Fruit fly (Drosophila melanogaster) whole organism, embryonic: ENCODE data around the gene CG32074.

Experiments used
- Adf1 ChIP-seq: fragments of 200-800 bp; sonication (Bioruptor generic); IDR thresholded peaks from 2 replicates; pipeline ENCODE4 v1.3.6; 2022; ENCODE audit warnings: missing biosample characterization, missing genetic modification characterization
- Bteb2 ChIP-seq: fragments of 200-800 bp; sonication (Bioruptor generic); optimal IDR thresholded peaks from 2 replicates; lab custom pipeline; 2016; ENCODE audit warnings: missing biosample characterization, missing genetic modification characterization
- CG10462 ChIP-seq: fragments of 200-800 bp; sonication (Bioruptor generic); optimal IDR thresholded peaks from 2 replicates; lab custom pipeline; 2016; ENCODE audit warnings: missing biosample characterization, missing genetic modification characterization
- CG10565 ChIP-seq: fragments of 200-800 bp; sonication (Bioruptor generic); optimal IDR thresholded peaks from 3 replicates; lab custom pipeline; 2016; ENCODE audit warnings: missing biosample characterization, mild to moderate bottlenecking, missing genetic modification characterization
- CG12299 ChIP-seq: fragments of 200-800 bp; sonication (Bioruptor generic); optimal IDR thresholded peaks from 2 replicates; lab custom pipeline; 2018; ENCODE audit warnings: missing biosample characterization, mild to moderate bottlenecking, missing genetic modification characterization
- CG13775 ChIP-seq: fragments of 200-800 bp; sonication (Bioruptor generic); optimal IDR thresholded peaks from 3 replicates; lab custom pipeline; 2017; ENCODE audit warnings: missing biosample characterization, mild to moderate bottlenecking, missing genetic modification characterization
- CG14667 ChIP-seq: fragments of 200-800 bp; sonication (Bioruptor generic); IDR thresholded peaks from 2 replicates; pipeline ENCODE4 v1.3.6; 2022; ENCODE audit warnings: missing biosample characterization, missing genetic modification characterization
- CG15011 ChIP-seq: fragments of 200-800 bp; sonication (Bioruptor generic); optimal IDR thresholded peaks from 3 replicates; lab custom pipeline; 2018; ENCODE audit warnings: missing biosample characterization, mild to moderate bottlenecking, missing genetic modification characterization
- CG17385 ChIP-seq: fragments of 200-800 bp; sonication (Bioruptor generic); optimal IDR thresholded peaks from 3 replicates; lab custom pipeline; 2018; ENCODE audit warnings: missing biosample characterization, mild to moderate bottlenecking, missing genetic modification characterization
- CG17802 ChIP-seq: fragments of 200-800 bp; sonication (Bioruptor generic); optimal IDR thresholded peaks from 2 replicates; lab custom pipeline; 2018; ENCODE audit warnings: missing biosample characterization, mild to moderate bottlenecking, missing genetic modification characterization, moderate library complexity
- CG2116 ChIP-seq: fragments of 200-800 bp; sonication (Bioruptor generic); optimal IDR thresholded peaks from 3 replicates; lab custom pipeline; 2018; ENCODE audit warnings: missing biosample characterization, mild to moderate bottlenecking, missing genetic modification characterization
- CG2712 ChIP-seq: fragments of 200-800 bp; optimal IDR thresholded peaks from 3 replicates; lab custom pipeline; 2019; ENCODE audit warnings: missing biosample characterization, mild to moderate bottlenecking, missing genetic modification characterization, moderate library complexity
- CG42726 ChIP-seq: fragments of 200-800 bp; sonication (Bioruptor generic); IDR thresholded peaks from 2 replicates; pipeline ENCODE4 v1.3.6; 2022; ENCODE audit warnings: missing biosample characterization, missing genetic modification characterization; ENCODE audit not compliant: partially characterized antibody
- CG4360 ChIP-seq: fragments of 200-800 bp; sonication (Bioruptor generic); IDR thresholded peaks from 2 replicates; pipeline ENCODE4 v1.3.6; 2022; ENCODE audit warnings: missing biosample characterization, missing genetic modification characterization
- CG4707 ChIP-seq: fragments of 200-800 bp; sonication (Bioruptor generic); optimal IDR thresholded peaks from 2 replicates; lab custom pipeline; 2018; ENCODE audit warnings: missing biosample characterization, mild to moderate bottlenecking, missing genetic modification characterization, moderate library complexity
- CG5245 ChIP-seq: fragments of 200-800 bp; sonication (Bioruptor generic); optimal IDR thresholded peaks from 3 replicates; lab custom pipeline; 2016; ENCODE audit warnings: missing biosample characterization, missing genetic modification characterization
- CG6791 ChIP-seq: fragments of 200-800 bp; sonication (Bioruptor generic); IDR thresholded peaks from 3 replicates; pipeline ENCODE4 v1.3.6; 2022; ENCODE audit warnings: missing biosample characterization, missing genetic modification characterization; ENCODE audit not compliant: partially characterized antibody
- CG7839 ChIP-seq: fragments of 200-800 bp; sonication (Bioruptor generic); optimal IDR thresholded peaks from 3 replicates; lab custom pipeline; 2018; ENCODE audit warnings: missing biosample characterization, mild to moderate bottlenecking, missing genetic modification characterization, moderate library complexity
- CG7963 ChIP-seq: fragments of 200-800 bp; sonication (Bioruptor generic); IDR thresholded peaks from 3 replicates; pipeline ENCODE4 v1.3.6; 2022; ENCODE audit warnings: missing biosample characterization, missing genetic modification characterization; ENCODE audit not compliant: partially characterized antibody
- Drgx ChIP-seq: fragments of 200-800 bp; sonication (Bioruptor generic); IDR thresholded peaks from 2 replicates; pipeline ENCODE4 v1.3.6; 2022; ENCODE audit warnings: missing biosample characterization, missing genetic modification characterization
- Ets97D ChIP-seq: fragments of 200-800 bp; sonication (Bioruptor generic); optimal IDR thresholded peaks from 3 replicates; lab custom pipeline; 2016; ENCODE audit warnings: missing biosample characterization, missing genetic modification characterization
- Fer1 ChIP-seq: fragments of 200-800 bp; sonication (Bioruptor generic); optimal IDR thresholded peaks from 2 replicates; lab custom pipeline; 2017; ENCODE audit warnings: missing biosample characterization, mild to moderate bottlenecking, missing genetic modification characterization
- Fer2 ChIP-seq: fragments of 200-800 bp; sonication (Bioruptor generic); optimal IDR thresholded peaks from 2 replicates; lab custom pipeline; 2018; ENCODE audit warnings: missing biosample characterization, mild to moderate bottlenecking, missing genetic modification characterization, moderate library complexity
- HHEX ChIP-seq: fragments of 200-800 bp; sonication (Bioruptor generic); optimal IDR thresholded peaks from 3 replicates; lab custom pipeline; 2017; ENCODE audit warnings: missing biosample characterization, mild to moderate bottlenecking, missing genetic modification characterization, missing genetic modification reagents
- Hsf ChIP-seq: fragments of 200-800 bp; sonication (Bioruptor generic); optimal IDR thresholded peaks from 3 replicates; lab custom pipeline; 2016; ENCODE audit warnings: missing biosample characterization, missing genetic modification characterization
- MTF-1 ChIP-seq: fragments of 200-800 bp; sonication (Bioruptor generic); optimal IDR thresholded peaks from 2 replicates; lab custom pipeline; 2018; ENCODE audit warnings: missing biosample characterization, mild to moderate bottlenecking, missing genetic modification characterization, borderline replicate concordance
- Nf-YA ChIP-seq: fragments of 200-800 bp; sonication (Bioruptor generic); IDR thresholded peaks from 2 replicates; pipeline ENCODE4 v1.3.6; 2022; ENCODE audit warnings: missing biosample characterization, missing genetic modification characterization
- Xbp1 ChIP-seq: fragments of 200-800 bp; sonication (Bioruptor generic); optimal IDR thresholded peaks from 3 replicates; lab custom pipeline; 2016; ENCODE audit warnings: missing biosample characterization, mild to moderate bottlenecking, missing genetic modification characterization
- Xrp1 ChIP-seq: fragments of 200-800 bp; sonication (Bioruptor generic); IDR thresholded peaks from 2 replicates; pipeline ENCODE4 v1.3.6; 2022; ENCODE audit warnings: missing biosample characterization, missing genetic modification characterization
- cato ChIP-seq: fragments of 200-800 bp; sonication (Bioruptor generic); optimal IDR thresholded peaks from 2 replicates; lab custom pipeline; 2016; ENCODE audit warnings: missing biosample characterization, missing genetic modification characterization, borderline replicate concordance
- ci ChIP-seq: fragments of 200-800 bp; sonication (Bioruptor generic); IDR thresholded peaks from 3 replicates; pipeline ENCODE4 v1.3.6; 2022; ENCODE audit warnings: missing biosample characterization, missing genetic modification characterization
- dan ChIP-seq: fragments of 200-800 bp; sonication (Bioruptor generic); IDR thresholded peaks from 2 replicates; pipeline ENCODE4 v1.3.6; 2022; ENCODE audit warnings: missing biosample characterization, missing genetic modification characterization
- dmrt11E ChIP-seq: fragments of 200-800 bp; sonication (Bioruptor generic); optimal IDR thresholded peaks from 3 replicates; lab custom pipeline; 2018; ENCODE audit warnings: missing biosample characterization, mild to moderate bottlenecking, missing genetic modification characterization, moderate library complexity
- hbn ChIP-seq: fragments of 200-800 bp; sonication (Bioruptor generic); IDR thresholded peaks from 2 replicates; pipeline ENCODE4 v1.3.6; 2022; ENCODE audit warnings: missing biosample characterization, missing genetic modification characterization; ENCODE audit not compliant: partially characterized antibody
- insv ChIP-seq, 2 experiments: fragments of 200-800 bp; sonication (Bioruptor generic); optimal IDR thresholded peaks; 3 replicates each; lab custom pipeline; 2016 to 2018; ENCODE audit warnings: missing biosample characterization in 2 of 2, missing genetic modification characterization in 2 of 2
- jumu ChIP-seq: fragments of 200-800 bp; sonication (Bioruptor generic); optimal IDR thresholded peaks from 3 replicates; lab custom pipeline; 2016; ENCODE audit warnings: missing biosample characterization, missing genetic modification characterization
- lov ChIP-seq, 2 experiments: fragments of 200-800 bp in 1 of 2; fragments of >200 bp in 1 of 2; sonication (Bioruptor generic) in 1 of 2; IDR thresholded peaks in 1 of 2; optimal IDR thresholded peaks in 1 of 2; 2 replicates in 1 of 2; 3 replicates in 1 of 2; pipeline versions ENCODE4 v1.3.6 to Lab custom; 2017 to 2022; ENCODE audit warnings: missing biosample characterization in 1 of 2, missing genetic modification characterization in 1 of 2
- nerfin-2 ChIP-seq: fragments of 200-800 bp; sonication (Bioruptor generic); IDR thresholded peaks from 2 replicates; pipeline ENCODE4 v1.3.6; 2022; ENCODE audit warnings: missing biosample characterization, missing genetic modification characterization; ENCODE audit not compliant: partially characterized antibody
- nmo ChIP-seq: fragments of 200-800 bp; sonication (Bioruptor generic); optimal IDR thresholded peaks from 2 replicates; lab custom pipeline; 2018; ENCODE audit warnings: missing biosample characterization, mild to moderate bottlenecking, missing genetic modification characterization, moderate library complexity
- nom ChIP-seq: fragments of 200-800 bp; sonication (Bioruptor generic); optimal IDR thresholded peaks from 2 replicates; lab custom pipeline; 2017; ENCODE audit warnings: missing biosample characterization, missing genetic modification characterization, mild to moderate bottlenecking, moderate library complexity, missing genetic modification reagents
- slou ChIP-seq: fragments of 200-800 bp; sonication (Bioruptor generic); optimal IDR thresholded peaks from 3 replicates; lab custom pipeline; 2016; ENCODE audit warnings: missing biosample characterization, missing genetic modification characterization
- sr ChIP-seq: fragments of 200-800 bp; sonication (Bioruptor generic); IDR thresholded peaks from 3 replicates; pipeline ENCODE4 v1.3.6; 2022; ENCODE audit warnings: missing biosample characterization, missing genetic modification characterization
- sug ChIP-seq: fragments of 200-800 bp; optimal IDR thresholded peaks from 2 replicates; lab custom pipeline; 2019; ENCODE audit warnings: missing biosample characterization, mild to moderate bottlenecking, missing genetic modification characterization, moderate library complexity
- tio ChIP-seq: fragments of 200-800 bp; sonication (Bioruptor generic); optimal IDR thresholded peaks from 2 replicates; lab custom pipeline; 2017; ENCODE audit warnings: missing biosample characterization, missing genetic modification characterization, inconsistent platforms
- trh ChIP-seq: fragments of 200-800 bp; sonication (Bioruptor generic); optimal IDR thresholded peaks from 2 replicates; lab custom pipeline; 2016; ENCODE audit warnings: missing biosample characterization, missing genetic modification characterization
- tup ChIP-seq: fragments of 200-800 bp; sonication (Bioruptor generic); optimal IDR thresholded peaks from 2 replicates; lab custom pipeline; 2016; ENCODE audit warnings: missing biosample characterization, mild to moderate bottlenecking, missing genetic modification characterization, moderate library complexity
- wdn ChIP-seq: fragments of 200-800 bp; sonication (Bioruptor generic); IDR thresholded peaks from 2 replicates; pipeline ENCODE4 v1.3.6; 2022; ENCODE audit warnings: missing biosample characterization, missing genetic modification characterization
- yki ChIP-seq: fragments of >200 bp; optimal IDR thresholded peaks from 3 replicates; lab custom pipeline; 2018
- z ChIP-seq: fragments of 200-800 bp; sonication (Bioruptor generic); IDR thresholded peaks from 3 replicates; pipeline ENCODE4 v1.3.6; 2022; ENCODE audit warnings: missing biosample characterization, missing genetic modification characterization

Gene CG32074

DNA sequence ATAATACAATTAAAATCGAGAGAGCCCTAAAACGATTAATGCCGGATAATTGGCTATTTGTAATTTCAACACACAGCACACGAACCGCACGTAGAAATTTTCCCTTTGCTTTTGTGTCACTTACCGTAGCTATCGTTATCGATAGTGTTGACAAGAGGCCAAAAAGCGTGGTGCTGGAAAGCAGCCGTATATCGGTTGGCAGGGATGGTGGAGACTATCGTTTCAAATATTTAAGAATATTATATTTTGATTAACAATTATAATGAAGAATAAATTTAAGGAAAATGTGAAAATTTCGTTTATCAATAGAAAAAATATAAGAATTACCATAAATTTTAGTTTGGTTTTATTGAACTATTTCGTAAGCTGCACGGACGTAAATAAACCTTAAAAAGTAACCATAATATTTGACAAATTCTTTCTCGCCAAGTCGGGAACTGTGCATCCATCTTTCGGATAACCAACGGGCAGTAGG lies 39.0 kb downstream of the CG32074 start, which contains the start of gene JIL-1 (continued):
- TF ChIP-seq CG10462 (GFP tag; lab: Kevin White, UChicago) (no peak), Fer1 (GFP tag; lab: Kevin White, UChicago) (peak; percentile 60), CG6791 (GFP tag; lab: Robert Waterston, UW) (peak; percentile 91), yki (lab: Kevin White, UChicago) (no peak), cato (GFP tag; lab: Kevin White, UChicago) (peak; percentile 21), CG42726 (GFP tag; lab: Robert Waterston, UW) (peak; percentile 87), CG2116 (GFP tag; lab: Kevin White, UChicago) (peak; percentile 58), nom (no peak), CG12299 (tag; lab: Kevin White, UChicago) (no peak), CG5245 (GFP tag; lab: Kevin White, UChicago) (peak; percentile 40), Nf-YA (GFP tag; lab: Robert Waterston, UW) (peak; percentile 9; the same call in 1 of the 2 replicates), CG7963 (GFP tag; lab: Robert Waterston, UW) (peak; percentile 79), jumu (GFP tag; lab: Kevin White, UChicago) (peak; percentile 35), CG4360 (GFP tag; lab: Robert Waterston, UW) (peak; percentile 44), nmo (GFP tag; lab: Kevin White, UChicago) (peak; percentile 56), dmrt11E (tag; lab: Kevin White, UChicago) (peak; percentile 36), HHEX (GFP tag; lab: Kevin White, UChicago) (peak; percentile 20), CG2712 (peak; percentile 44), CG7839 (peak; percentile 79), nerfin-2 (GFP tag; lab: Robert Waterston, UW) (peak; percentile 80), Fer2 (tag; lab: Kevin White, UChicago) (no peak), Bteb2 (GFP tag; lab: Kevin White, UChicago) (peak; percentile 18), hbn (peak; percentile 75), tio (no peak), CG15011 (GFP tag; lab: Kevin White, UChicago) (no peak), Hsf (GFP tag; lab: Kevin White, UChicago) (peak; percentile 50), slou (GFP tag; lab: Kevin White, UChicago) (peak; percentile 47), sug (tag; lab: Kevin White, UChicago) (peak; percentile 67), wdn (peak; percentile 65), trh (GFP tag; lab: Kevin White, UChicago) (peak; percentile 8), lov (optimal IDR thresholded peaks at IDR 0.05; lab: Kevin White, UChicago) (no peak), lov (GFP tag; IDR thresholded peaks at IDR 0.05; lab: Robert Waterston, UW) (peak; percentile 61; the same call in 1 of the 3 replicates), dan (GFP tag; lab: Robert Waterston, UW) (no peak), MTF-1 (GFP tag; lab: Kevin White, UChicago) (no peak), z (GFP tag; lab: Robert Waterston, UW) (0 out of 3 replicates have a peak, but pooled peaks have one; percentile 28), Xrp1 (GFP tag; lab: Robert Waterston, UW) (peak; percentile 76), tup (peak; percentile 3), Ets97D (peak; percentile 54), Xbp1 (GFP tag; lab: Kevin White, UChicago) (peak; percentile 76), CG10565 (GFP tag; lab: Kevin White, UChicago) (no peak), CG17385 (GFP tag; lab: Kevin White, UChicago) (peak; percentile 44), sr (peak; percentile 5; the same call in 1 of the 3 replicates), CG4707 (GFP tag; lab: Kevin White, UChicago) (peak; percentile 25), Adf1 (GFP tag; lab: Robert Waterston, UW) (peak; percentile 55; the same call in 1 of the 2 replicates), ci (GFP tag; lab: Robert Waterston, UW) (peak; percentile 78), CG13775 (GFP tag; lab: Kevin White, UChicago) (peak; percentile 37), CG14667 (GFP tag; lab: Robert Waterston, UW) (peak; percentile 41; the same call in 1 of the 2 replicates), Drgx (GFP tag; lab: Robert Waterston, UW) (peak; percentile 24; the same call in 1 of the 2 replicates), CG17802 (tag; lab: Kevin White, UChicago) (peak; percentile 36), insv (GFP tag; optimal IDR thresholded peaks at IDR 0.05; lab: Kevin White, UChicago) (no peak)
